Fruit fly (Drosophila melanogaster): ENCODE results near the gene CG6878.

DNA sequence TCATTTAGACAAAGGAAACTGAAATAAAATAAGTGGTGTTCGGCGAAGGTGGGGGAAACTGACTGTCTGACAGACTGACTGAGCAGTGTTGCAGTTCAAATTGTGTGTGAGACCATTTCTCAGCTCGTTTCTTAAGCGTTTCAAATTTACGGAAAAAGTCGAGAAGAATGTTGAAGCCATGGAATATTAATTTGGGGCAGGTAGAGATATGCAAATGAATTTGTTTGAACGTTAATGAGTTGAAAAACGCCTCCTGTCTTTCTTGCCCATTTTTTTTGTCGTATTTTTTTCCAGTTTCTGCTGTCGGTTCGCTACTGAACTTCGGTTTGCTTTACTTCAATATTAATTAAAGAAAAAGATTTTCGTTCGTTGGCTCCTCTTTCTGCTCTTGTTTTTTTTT, 42.0 kb downstream of the CG6878 start:
- TF ChIP-seq cic (GFP tag; optimal IDR thresholded peaks at IDR 0.05) (no peak), kay (GFP tag; ENCODE audit: borderline replicate concordance) (no peak), bab1 (GFP tag; optimal IDR thresholded peaks at IDR 0.05) (no peak), Crg-1 (GFP tag; optimal IDR thresholded peaks at IDR 0.05) (no peak), Hr96 (GFP tag; optimal IDR thresholded peaks at IDR 0.05) (no peak), tj (GFP tag; optimal IDR thresholded peaks at IDR 0.05) (no peak), CG7101 (tag; optimal IDR thresholded peaks at IDR 0.05) (no peak), CG33017 (tag; optimal IDR thresholded peaks at IDR 0.05) (no peak), cnc (optimal IDR thresholded peaks at IDR 0.05) (no peak), CG7045 (GFP tag; optimal IDR thresholded peaks at IDR 0.05) (no peak), CG5204 (GFP tag; optimal IDR thresholded peaks at IDR 0.05) (no peak), CG14711 (tag; optimal IDR thresholded peaks at IDR 0.05) (no peak), CG11617 (GFP tag; optimal IDR thresholded peaks at IDR 0.05) (no peak)
